Worm (Caenorhabditis elegans): ENCODE measurements around the gene R13A1.1.
A peak's percentile ranks its signal among the peaks of the same experiment; 100 is the strongest.

The R13A1.1 gene

DNA sequence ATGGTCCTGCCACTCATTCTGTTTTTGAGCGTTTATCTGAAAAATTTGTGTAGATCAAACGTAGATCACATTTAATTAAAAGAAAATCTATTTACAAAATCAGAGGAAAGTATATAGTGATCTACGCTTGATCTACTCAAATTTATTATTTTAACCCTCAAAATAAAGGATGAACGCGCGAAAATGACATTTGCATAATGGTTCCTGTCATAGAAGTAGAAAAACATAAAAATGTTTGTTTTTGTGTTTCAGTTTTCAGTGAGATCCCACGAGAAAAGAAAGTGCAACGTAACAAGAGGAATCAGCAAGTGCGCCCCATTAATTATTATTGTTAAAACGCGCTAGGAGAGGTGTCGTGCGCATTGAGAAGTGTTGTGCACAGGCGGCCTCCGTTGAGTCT lies 8.5 kb upstream of the R13A1.1 start:
- TF ChIP-seq flt-1 (GFP tag; IDR thresholded peaks at IDR 0.05) (no peak), ztf-29 (GFP tag; IDR thresholded peaks at IDR 0.05) (no peak), klf-2 (GFP tag; conservative IDR thresholded peaks at IDR 0.05) (no peak), ref-1 (GFP tag; conservative IDR thresholded peaks at IDR 0.05) (no peak), T22C8.4 (GFP tag; IDR thresholded peaks at IDR 0.05) (no peak), cog-1 (tag; optimal IDR thresholded peaks at IDR 0.05) (no peak), med-1 (GFP tag; optimal IDR thresholded peaks at IDR 0.05; ENCODE audit: insufficient read depth) (no peak), ztf-23 (GFP tag; IDR thresholded peaks at IDR 0.05) (no peak), tab-1 (GFP tag; IDR thresholded peaks at IDR 0.05) (no peak)

ce11 chrIV:7212769-7213168 lies 7.1 kb upstream of the R13A1.1 start:
- TF ChIP-seq T22C8.4 (GFP tag; IDR thresholded peaks at IDR 0.05) (no peak), ztf-29 (GFP tag; IDR thresholded peaks at IDR 0.05) (no peak), cog-1 (tag; optimal IDR thresholded peaks at IDR 0.05) (no peak), klf-2 (GFP tag; conservative IDR thresholded peaks at IDR 0.05) (no peak), flt-1 (GFP tag; IDR thresholded peaks at IDR 0.05) (no peak), ref-1 (GFP tag; conservative IDR thresholded peaks at IDR 0.05) (no peak), med-1 (GFP tag; optimal IDR thresholded peaks at IDR 0.05; ENCODE audit: insufficient read depth) (no peak), ztf-23 (GFP tag; IDR thresholded peaks at IDR 0.05) (no peak), tab-1 (GFP tag; IDR thresholded peaks at IDR 0.05) (no peak)

- TF ChIP-seq ztf-29 (GFP tag; IDR thresholded peaks at IDR 0.05): no peak
- TF ChIP-seq flt-1 (GFP tag; IDR thresholded peaks at IDR 0.05): no peak
- TF ChIP-seq tab-1 (GFP tag; IDR thresholded peaks at IDR 0.05): no peak
- no peak for TF ChIP-seq ztf-23 (GFP tag; IDR thresholded peaks at IDR 0.05)
- no peak for TF ChIP-seq klf-2 (GFP tag; conservative IDR thresholded peaks at IDR 0.05)
- no peak for TF ChIP-seq med-1 (GFP tag; optimal IDR thresholded peaks at IDR 0.05; ENCODE audit: insufficient read depth)
- no peak for TF ChIP-seq T22C8.4 (GFP tag; IDR thresholded peaks at IDR 0.05)
- TF ChIP-seq ref-1 (GFP tag; conservative IDR thresholded peaks at IDR 0.05): no peak
- TF ChIP-seq cog-1 (tag; optimal IDR thresholded peaks at IDR 0.05): no peak
These were observed 3.6 kb upstream of the R13A1.1 start for ce11 chrIV:7216210-7216609.

ce11 chrIV:7222088-7222487 lies 2.3 kb downstream of the R13A1.1 start:
- TF ChIP-seq cog-1 (tag; optimal IDR thresholded peaks at IDR 0.05) (no peak), ztf-23 (GFP tag; IDR thresholded peaks at IDR 0.05) (no peak), ref-1 (GFP tag; conservative IDR thresholded peaks at IDR 0.05) (no peak), ztf-29 (GFP tag; IDR thresholded peaks at IDR 0.05) (no peak), klf-2 (GFP tag; conservative IDR thresholded peaks at IDR 0.05) (no peak), flt-1 (GFP tag; IDR thresholded peaks at IDR 0.05) (no peak), T22C8.4 (GFP tag; IDR thresholded peaks at IDR 0.05) (no peak), med-1 (GFP tag; optimal IDR thresholded peaks at IDR 0.05; ENCODE audit: insufficient read depth) (no peak), tab-1 (GFP tag; IDR thresholded peaks at IDR 0.05) (no peak)

ce11 chrIV:7227072-7227471 lies 7.2 kb downstream of the R13A1.1 start, which contains the start of gene R13A1.10:
Gene R13A1.10, minus strand, starts transcription at chrIV:7227172.
- TF ChIP-seq klf-2 (GFP tag; conservative IDR thresholded peaks at IDR 0.05) (no peak), flt-1 (GFP tag; IDR thresholded peaks at IDR 0.05) (no peak), ref-1 (GFP tag; conservative IDR thresholded peaks at IDR 0.05) (no peak), ztf-29 (GFP tag; IDR thresholded peaks at IDR 0.05) (no peak), med-1 (GFP tag; optimal IDR thresholded peaks at IDR 0.05; ENCODE audit: insufficient read depth) (no peak), tab-1 (GFP tag; IDR thresholded peaks at IDR 0.05) (no peak), T22C8.4 (GFP tag; IDR thresholded peaks at IDR 0.05) (no peak), ztf-23 (GFP tag; IDR thresholded peaks at IDR 0.05) (no peak), cog-1 (tag; optimal IDR thresholded peaks at IDR 0.05) (no peak)

- no peak for TF ChIP-seq tab-1 (GFP tag; IDR thresholded peaks at IDR 0.05)
- no peak for TF ChIP-seq flt-1 (GFP tag; IDR thresholded peaks at IDR 0.05)
These were observed 8.4 kb downstream of the R13A1.1 start, which contains the start of gene D2024.5 for ce11 chrIV:7228208-7228607. Gene D2024.5, minus strand, starts transcription at chrIV:7228308.

ce11 chrIV:7230198-7230597 lies 10.4 kb downstream of the R13A1.1 start, which contains the start of gene cap-1:
Gene cap-1, minus strand, starts transcription at chrIV:7230223.
- TF ChIP-seq cog-1 (tag; optimal IDR thresholded peaks at IDR 0.05) (peak; percentile 33), flt-1 (GFP tag; IDR thresholded peaks at IDR 0.05) (peak; percentile 60), ztf-29 (GFP tag; IDR thresholded peaks at IDR 0.05) (no peak), tab-1 (GFP tag; IDR thresholded peaks at IDR 0.05) (no peak), T22C8.4 (GFP tag; IDR thresholded peaks at IDR 0.05) (peak; percentile 78), klf-2 (GFP tag; conservative IDR thresholded peaks at IDR 0.05) (no peak), ref-1 (GFP tag; conservative IDR thresholded peaks at IDR 0.05) (no peak)

ce11 chrIV:7230935-7231334 lies 11.1 kb downstream of the R13A1.1 start, which contains the start of gene D2024.4:
Gene D2024.4, plus strand, starts transcription at chrIV:7231235.
- TF ChIP-seq ztf-29 (GFP tag; IDR thresholded peaks at IDR 0.05) (no peak), T22C8.4 (GFP tag; IDR thresholded peaks at IDR 0.05) (no peak), klf-2 (GFP tag; conservative IDR thresholded peaks at IDR 0.05) (no peak), ref-1 (GFP tag; conservative IDR thresholded peaks at IDR 0.05) (no peak), cog-1 (tag; optimal IDR thresholded peaks at IDR 0.05) (no peak), tab-1 (GFP tag; IDR thresholded peaks at IDR 0.05) (no peak), med-1 (GFP tag; optimal IDR thresholded peaks at IDR 0.05; ENCODE audit: insufficient read depth) (no peak), ztf-23 (GFP tag; IDR thresholded peaks at IDR 0.05) (no peak), flt-1 (GFP tag; IDR thresholded peaks at IDR 0.05) (no peak)

DNA sequence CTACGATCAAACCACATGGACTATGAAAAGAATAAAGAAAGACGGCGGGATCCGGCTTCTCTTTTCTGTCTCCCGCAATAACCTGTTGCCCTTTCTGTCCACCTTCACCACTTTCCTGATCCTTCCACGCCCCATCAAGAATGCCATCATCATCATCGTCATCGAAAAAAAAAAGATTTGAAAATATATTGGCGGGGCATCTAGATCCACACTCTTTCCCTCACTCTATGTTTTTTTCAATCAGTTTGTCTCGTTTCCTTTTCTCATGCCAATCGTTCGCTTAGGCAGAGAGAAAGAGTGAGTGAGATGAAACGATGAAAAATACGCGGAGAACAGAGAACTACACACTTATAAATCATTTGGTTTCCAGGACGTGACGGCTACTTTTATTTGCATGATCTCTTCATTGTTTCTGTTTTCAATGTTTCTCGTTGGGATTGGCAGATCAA lies 13.8 kb downstream of the R13A1.1 start:
- TF ChIP-seq flt-1 (GFP tag; IDR thresholded peaks at IDR 0.05): no peak
- no peak for TF ChIP-seq tab-1 (GFP tag; IDR thresholded peaks at IDR 0.05)
- no peak for TF ChIP-seq klf-2 (GFP tag; conservative IDR thresholded peaks at IDR 0.05)
- no peak for TF ChIP-seq ztf-23 (GFP tag; IDR thresholded peaks at IDR 0.05)
- TF ChIP-seq ref-1 (GFP tag; conservative IDR thresholded peaks at IDR 0.05): no peak
- no peak for TF ChIP-seq T22C8.4 (GFP tag; IDR thresholded peaks at IDR 0.05)
- TF ChIP-seq cog-1 (tag; optimal IDR thresholded peaks at IDR 0.05): no peak
- no peak for TF ChIP-seq med-1 (GFP tag; optimal IDR thresholded peaks at IDR 0.05; ENCODE audit: insufficient read depth)
- TF ChIP-seq ztf-29 (GFP tag; IDR thresholded peaks at IDR 0.05): no peak

ce11 chrIV:7234623-7235022 lies 14.8 kb downstream of the R13A1.1 start:
- TF ChIP-seq klf-2 (GFP tag; conservative IDR thresholded peaks at IDR 0.05) (no peak), ztf-29 (GFP tag; IDR thresholded peaks at IDR 0.05) (no peak), T22C8.4 (GFP tag; IDR thresholded peaks at IDR 0.05) (no peak), ref-1 (GFP tag; conservative IDR thresholded peaks at IDR 0.05) (no peak), cog-1 (tag; optimal IDR thresholded peaks at IDR 0.05) (no peak), med-1 (GFP tag; optimal IDR thresholded peaks at IDR 0.05; ENCODE audit: insufficient read depth) (no peak), tab-1 (GFP tag; IDR thresholded peaks at IDR 0.05) (no peak), flt-1 (GFP tag; IDR thresholded peaks at IDR 0.05) (no peak), ztf-23 (GFP tag; IDR thresholded peaks at IDR 0.05) (no peak)

Measured in whole organism, midembryonic.